Worm (Caenorhabditis elegans) whole organism, L3 larva: Measurements from ENCODE around the gene K02H11.4.

Experiments used
- R02D3.7 ChIP-seq: fragments of 150-350 bp; optimal IDR thresholded peaks from 2 replicates; lab custom pipeline; 2014; ENCODE audit warnings: missing biosample characterization, missing genetic modification characterization
- ZK546.5 ChIP-seq: sonication (generic microtip); optimal IDR thresholded peaks from 2 replicates; lab custom pipeline; 2017; ENCODE audit warnings: missing biosample characterization, missing genetic modification characterization
- aly-2 ChIP-seq: fragments of 150-350 bp; optimal IDR thresholded peaks from 2 replicates; lab custom pipeline; 2014; ENCODE audit warnings: missing biosample characterization, missing genetic modification characterization
- ama-1 ChIP-seq: fragments of 150-350 bp; optimal IDR thresholded peaks from 2 replicates; lab custom pipeline; 2018
- ceh-16 ChIP-seq: sonication (generic microtip); optimal IDR thresholded peaks from 2 replicates; lab custom pipeline; 2017; ENCODE audit warnings: missing biosample characterization, missing genetic modification characterization
- ceh-28 ChIP-seq: fragments of 150-350 bp; optimal IDR thresholded peaks from 2 replicates; lab custom pipeline; 2014; ENCODE audit warnings: missing biosample characterization, missing genetic modification reagents, missing genetic modification characterization
- daf-12 ChIP-seq: fragments of 150-350 bp; optimal IDR thresholded peaks from 2 replicates; lab custom pipeline; 2014; ENCODE audit warnings: missing biosample characterization, missing genetic modification reagents, missing genetic modification characterization
- egl-27 ChIP-seq: sonication (generic microtip); optimal IDR thresholded peaks from 4 replicates; lab custom pipeline; 2017; ENCODE audit warnings: missing biosample characterization, missing genetic modification reagents, missing genetic modification characterization
- elt-2 ChIP-seq: sonication (generic microtip); optimal IDR thresholded peaks from 2 replicates; lab custom pipeline; 2016; ENCODE audit warnings: missing genetic modification reagents, mild to moderate bottlenecking, missing genetic modification characterization, missing compliant biosample characterization
- elt-3 ChIP-seq, 3 experiments: fragments of 150-350 bp in 1 of 3; sonication (generic microtip) in 2 of 3; optimal IDR thresholded peaks; 2 replicates in 2 of 3; 4 replicates in 1 of 3; lab custom pipeline; 2014 to 2017; ENCODE audit warnings: missing biosample characterization in 3 of 3, missing genetic modification characterization in 3 of 3
- eor-1 ChIP-seq, 2 experiments: fragments of 150-350 bp; optimal IDR thresholded peaks; 2 replicates each; lab custom pipeline; 2014 to 2018; ENCODE audit warnings: missing biosample characterization in 2 of 2, missing genetic modification characterization in 2 of 2
- fkh-10 ChIP-seq: sonication (generic microtip); optimal IDR thresholded peaks from 2 replicates; lab custom pipeline; 2017; ENCODE audit warnings: missing biosample characterization, missing genetic modification reagents, missing genetic modification characterization
- fkh-2 ChIP-seq: fragments of 150-350 bp; optimal IDR thresholded peaks from 2 replicates; lab custom pipeline; 2014; ENCODE audit warnings: missing biosample characterization, missing genetic modification reagents, missing genetic modification characterization
- hmg-11 ChIP-seq: sonication (generic microtip); optimal IDR thresholded peaks from 2 replicates; lab custom pipeline; 2016; ENCODE audit warnings: missing genetic modification characterization, missing compliant biosample characterization
- jun-1 ChIP-seq: fragments of 150-350 bp; optimal IDR thresholded peaks from 2 replicates; lab custom pipeline; 2014; ENCODE audit warnings: missing biosample characterization, missing genetic modification reagents, missing genetic modification characterization
- lin-15B ChIP-seq: fragments of 150-350 bp; optimal IDR thresholded peaks from 2 replicates; lab custom pipeline; 2014; ENCODE audit warnings: missing biosample characterization, missing genetic modification characterization
- lin-39 ChIP-seq: fragments of 150-350 bp; optimal IDR thresholded peaks from 2 replicates; lab custom pipeline; 2018; ENCODE audit warnings: missing biosample characterization, missing genetic modification reagents, missing genetic modification characterization
- lsy-12 ChIP-seq: sonication (generic microtip); optimal IDR thresholded peaks from 2 replicates; lab custom pipeline; 2016; ENCODE audit warnings: mild to moderate bottlenecking, missing genetic modification characterization, missing compliant biosample characterization
- mdl-1 ChIP-seq: fragments of 150-350 bp; optimal IDR thresholded peaks from 2 replicates; lab custom pipeline; 2014; ENCODE audit warnings: missing biosample characterization, missing genetic modification characterization
- mml-1 ChIP-seq: fragments of 150-350 bp; sonication (generic microtip); optimal IDR thresholded peaks from 3 replicates; lab custom pipeline; 2014; ENCODE audit warnings: missing biosample characterization, missing genetic modification characterization
- nfya-1 ChIP-seq: sonication (generic microtip); optimal IDR thresholded peaks from 2 replicates; lab custom pipeline; 2017; ENCODE audit warnings: missing genetic modification characterization, mild to moderate bottlenecking, missing compliant biosample characterization, antibody characterized with exemption, moderate library complexity; ENCODE audit not compliant: insufficient read depth
- nhr-12 ChIP-seq: fragments of 150-350 bp; optimal IDR thresholded peaks from 2 replicates; lab custom pipeline; 2014; ENCODE audit warnings: missing biosample characterization, missing genetic modification characterization
- nhr-237 ChIP-seq: fragments of 150-350 bp; optimal IDR thresholded peaks from 2 replicates; lab custom pipeline; 2014; ENCODE audit warnings: missing biosample characterization, missing genetic modification characterization
- nhr-28 ChIP-seq: fragments of 150-350 bp; optimal IDR thresholded peaks from 2 replicates; lab custom pipeline; 2014; ENCODE audit warnings: missing biosample characterization, missing genetic modification characterization
- nhr-76 ChIP-seq: fragments of 150-350 bp; sonication (generic microtip); optimal IDR thresholded peaks from 5 replicates; lab custom pipeline; 2014; ENCODE audit warnings: missing biosample characterization, missing genetic modification characterization
- nhr-77 ChIP-seq: fragments of 150-350 bp; optimal IDR thresholded peaks from 2 replicates; lab custom pipeline; 2014; ENCODE audit warnings: missing biosample characterization, missing genetic modification characterization
- pha-4 ChIP-seq: fragments of 150-350 bp; optimal IDR thresholded peaks from 2 replicates; lab custom pipeline; 2014; ENCODE audit warnings: missing biosample characterization, missing genetic modification reagents, missing genetic modification characterization
- sea-2 ChIP-seq: fragments of 150-350 bp; sonication (generic microtip); optimal IDR thresholded peaks from 4 replicates; lab custom pipeline; 2014; ENCODE audit warnings: missing biosample characterization, missing genetic modification reagents, missing genetic modification characterization
- tbx-2 ChIP-seq: sonication (generic microtip); optimal IDR thresholded peaks from 2 replicates; lab custom pipeline; 2016; ENCODE audit warnings: mild to moderate bottlenecking, missing genetic modification characterization, missing compliant biosample characterization
- unc-39 ChIP-seq: sonication (generic microtip); optimal IDR thresholded peaks from 4 replicates; lab custom pipeline; 2017; ENCODE audit warnings: missing biosample characterization, missing genetic modification characterization
- unc-62 ChIP-seq: fragments of 150-350 bp; sonication (generic microtip); optimal IDR thresholded peaks from 4 replicates; lab custom pipeline; 2014; ENCODE audit warnings: missing biosample characterization, missing genetic modification reagents, missing genetic modification characterization
- zag-1 ChIP-seq: fragments of 150-350 bp; optimal IDR thresholded peaks from 2 replicates; lab custom pipeline; 2014; ENCODE audit warnings: missing biosample characterization, missing genetic modification characterization
- ztf-11 ChIP-seq: fragments of 150-350 bp; optimal IDR thresholded peaks from 2 replicates; lab custom pipeline; 2014; ENCODE audit warnings: missing biosample characterization, missing genetic modification characterization

Gene K02H11.4

ce11 chrV:1534315-1534714 lies 3.3 kb upstream of the K02H11.4 start, which contains the start of gene trx-5:
TSS of gene trx-5 (minus strand) at chrV:1534415.
- no peak for TF ChIP-seq zag-1 (tag; lab: Kevin White, UChicago)
- no peak for TF ChIP-seq pha-4 (tag; lab: Kevin White, UChicago)
- TF ChIP-seq ZK546.5 (tag; lab: Kevin White, UChicago) = no peak
- TF ChIP-seq sea-2 (GFP tag; lab: Kevin White, UChicago) = no peak
- no peak for TF ChIP-seq jun-1 (tag; lab: Kevin White, UChicago)
- TF ChIP-seq nhr-76 (tag; lab: Kevin White, UChicago) = no peak
- no peak for TF ChIP-seq mdl-1 (tag; lab: Kevin White, UChicago)
- no peak for TF ChIP-seq aly-2 (tag; lab: Kevin White, UChicago)
- TF ChIP-seq lin-15B (tag; lab: Kevin White, UChicago) = no peak

ce11 chrV:1532455-1532854 lies 1.4 kb upstream of the K02H11.4 start:
- TF ChIP-seq lin-39 (tag; lab: Kevin White, UChicago) (no peak), nhr-77 (no peak), egl-27 (tag; lab: Kevin White, UChicago) (no peak)

DNA sequence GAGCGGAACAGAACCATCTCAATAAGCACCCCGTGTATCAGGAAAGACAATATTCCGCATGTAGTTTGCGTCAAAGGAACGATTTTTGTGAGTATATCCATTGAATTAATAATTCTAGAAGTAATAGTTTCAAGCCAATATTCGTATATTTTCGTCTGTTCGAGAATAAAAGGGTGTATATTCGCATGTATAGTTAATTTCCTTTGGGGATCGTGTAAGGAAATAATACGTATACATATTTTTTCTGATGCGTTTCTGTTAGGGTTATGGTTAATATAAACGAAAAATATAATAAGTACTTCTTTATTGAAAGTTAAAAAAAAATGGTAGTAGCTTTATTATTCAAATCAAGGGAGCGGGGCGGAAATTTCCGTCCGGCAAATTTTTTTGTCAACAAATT lies 3.1 kb downstream of the K02H11.4 start, which contains the start of gene str-236:
Gene str-236 (minus strand): TSS at position 101 of the 400 bp plus-strand sequence.
- TF ChIP-seq unc-62 (GFP tag; lab: Kevin White, UChicago) = no peak
- TF ChIP-seq ceh-16 (tag; lab: Kevin White, UChicago) = no peak
- no peak for TF ChIP-seq sea-2 (GFP tag; lab: Kevin White, UChicago)

DNA sequence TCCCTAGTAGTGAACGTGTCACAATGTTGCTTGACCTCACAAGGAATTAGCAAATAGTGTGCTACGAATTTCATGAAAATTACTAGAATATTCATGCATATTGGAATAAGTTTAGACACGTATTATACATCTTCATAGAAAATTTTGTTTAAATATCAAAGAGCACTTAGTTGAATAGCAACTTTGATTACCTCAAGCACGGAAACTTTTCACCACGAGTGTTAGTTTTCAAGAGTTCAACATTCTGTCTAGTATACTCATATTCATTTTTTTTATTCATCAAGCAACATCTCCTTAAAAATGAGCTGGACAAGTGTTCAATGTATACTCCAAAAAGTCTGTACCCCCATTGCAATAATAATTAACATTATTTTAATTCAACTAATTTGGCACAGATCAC lies 8.6 kb downstream of the K02H11.4 start, which contains the start of gene str-243:
Gene str-243 (plus strand): TSS at position 301 of the 400 bp plus-strand sequence.
- TF ChIP-seq mdl-1 (tag; lab: Kevin White, UChicago) = no peak
- TF ChIP-seq lin-39 (tag; lab: Kevin White, UChicago) = no peak
- TF ChIP-seq daf-12 = no peak
- TF ChIP-seq eor-1 (tag; optimal IDR thresholded peaks at IDR 0.05; lab: Kevin White, UChicago) = no peak
- no peak for TF ChIP-seq ztf-11 (tag; lab: Kevin White, UChicago)
- no peak for TF ChIP-seq nfya-1 (tag; lab: Kevin White, UChicago)

DNA sequence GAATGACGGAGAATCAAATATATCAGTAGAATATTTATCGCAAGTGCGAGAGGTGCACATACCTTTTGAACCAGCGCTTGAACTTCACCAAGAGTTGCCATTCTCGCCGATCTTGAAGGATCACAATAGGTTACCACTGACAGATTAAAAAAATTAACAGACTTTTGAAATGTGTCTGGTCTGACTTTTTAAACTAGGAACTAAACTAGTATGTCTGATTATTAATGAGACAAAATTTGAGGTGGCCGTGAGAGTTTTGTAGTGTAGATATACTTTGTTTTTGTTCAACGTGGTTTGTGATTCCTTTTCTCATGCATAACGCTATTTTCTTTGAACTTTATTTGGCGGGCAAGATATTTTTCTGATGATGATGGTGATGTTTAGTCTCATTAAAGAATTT lies 9.2 kb downstream of the K02H11.4 start, which contains the start of gene str-240:
Gene str-240 (minus strand): TSS at position 101 of the 400 bp plus-strand sequence.
- no peak for TF ChIP-seq nhr-76 (tag; lab: Kevin White, UChicago)
- TF ChIP-seq fkh-10 = no peak
- TF ChIP-seq sea-2 (GFP tag; lab: Kevin White, UChicago) = no peak
- TF ChIP-seq eor-1 (tag; optimal IDR thresholded peaks at IDR 0.05; lab: Kevin White, UChicago) = no peak
- TF ChIP-seq ceh-16 (tag; lab: Kevin White, UChicago) = no peak

DNA sequence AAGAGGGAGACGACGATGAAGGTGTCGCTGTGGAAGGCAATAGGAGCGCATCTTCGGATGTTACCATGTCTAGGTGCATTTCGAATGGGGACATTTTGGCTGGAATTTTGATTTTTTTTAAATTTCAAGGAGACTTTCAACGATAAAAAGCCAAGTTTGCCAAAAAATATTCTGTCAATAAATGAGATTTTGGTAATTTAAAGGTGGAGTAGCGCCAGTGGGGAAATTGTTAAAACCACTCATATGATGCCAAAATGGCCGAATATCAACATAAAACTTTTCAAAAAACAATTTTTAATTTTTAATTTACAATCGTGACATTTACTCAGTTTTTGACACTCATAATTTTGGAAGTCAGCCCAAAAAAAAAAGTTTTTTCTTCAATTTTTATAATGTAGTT lies 19.5 kb downstream of the K02H11.4 start, which contains the start of gene nhr-260:
Gene nhr-260 (minus strand): TSS at position 101 of the 400 bp plus-strand sequence.
- no peak for TF ChIP-seq nhr-12 (tag; lab: Kevin White, UChicago)
- no peak for TF ChIP-seq nhr-237 (tag; lab: Kevin White, UChicago)
- TF ChIP-seq pha-4 (tag; lab: Kevin White, UChicago) = no peak
- TF ChIP-seq R02D3.7 = no peak
- no peak for TF ChIP-seq eor-1 (tag; optimal IDR thresholded peaks at IDR 0.05; lab: Kevin White, UChicago)
- no peak for TF ChIP-seq tbx-2 (tag; lab: Kevin White, UChicago)
- TF ChIP-seq jun-1 (tag; lab: Kevin White, UChicago) = no peak
- TF ChIP-seq nhr-77 = no peak
- no peak for TF ChIP-seq ama-1 (lab: Kevin White, UChicago)
- no peak for TF ChIP-seq fkh-2 (tag; lab: Kevin White, UChicago)
- no peak for TF ChIP-seq elt-2
- no peak for TF ChIP-seq hmg-11 (tag; lab: Kevin White, UChicago)
- TF ChIP-seq elt-3 (tag; optimal IDR thresholded peaks at IDR 0.05; lab: Kevin White, UChicago) = no peak
- TF ChIP-seq nhr-76 (tag; lab: Kevin White, UChicago) = no peak
- no peak for TF ChIP-seq lin-39 (tag; lab: Kevin White, UChicago)

DNA sequence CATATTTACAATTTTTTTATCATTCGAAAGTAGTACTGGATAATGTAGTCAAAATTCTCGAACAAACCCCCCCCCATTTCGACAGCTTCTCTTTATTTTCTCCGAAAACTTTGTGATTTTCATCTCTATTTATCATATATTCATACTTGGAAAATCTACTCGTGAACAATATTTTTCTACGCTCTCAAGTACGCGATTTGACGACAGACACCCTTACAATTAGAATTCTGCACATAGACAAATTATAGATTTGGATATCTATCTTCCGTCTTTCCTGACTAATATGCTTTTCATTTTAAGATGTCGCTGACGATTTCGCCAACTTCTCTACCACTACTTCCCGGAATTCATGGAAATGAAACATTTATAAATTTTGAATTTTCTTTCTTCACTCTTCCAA lies 25.1 kb downstream of the K02H11.4 start, which contains the start of gene sru-28:
Gene sru-28 (plus strand): TSS at position 301 of the 400 bp plus-strand sequence.
- TF ChIP-seq lsy-12 (tag; lab: Kevin White, UChicago) (no peak), egl-27 (tag; lab: Kevin White, UChicago) (no peak), mml-1 (tag; lab: Kevin White, UChicago) (no peak), sea-2 (GFP tag; lab: Kevin White, UChicago) (no peak), nhr-28 (tag; lab: Kevin White, UChicago) (no peak), elt-3 (tag; optimal IDR thresholded peaks at IDR 0.05; lab: Kevin White, UChicago) (no peak), unc-39 (tag; lab: Kevin White, UChicago) (no peak), ceh-28 (tag; lab: Kevin White, UChicago) (no peak), ama-1 (lab: Kevin White, UChicago) (no peak)
